Worm (Caenorhabditis elegans): ENCODE measurements around the gene rabr-4.

- TF ChIP-seq mdl-1 (tag; optimal IDR thresholded peaks at IDR 0.05) (no peak), elt-2 (tag; optimal IDR thresholded peaks at IDR 0.05) (no peak), elt-3 (tag; optimal IDR thresholded peaks at IDR 0.05) (no peak)
Measured at ce11 chrV:16194639-16195038, at the start of gene rabr-4.

Data from whole organism, L3 larva.